Worm (Caenorhabditis elegans) whole organism, early embryonic: Measurements from ENCODE around the gene srh-33.

ENCODE experiments used
- B0310.2 ChIP-seq: sonication (generic microtip); optimal IDR thresholded peaks from 2 replicates; lab custom pipeline; 2016; ENCODE audit warnings: mild to moderate bottlenecking, missing genetic modification characterization, missing compliant biosample characterization
- aly-1 ChIP-seq: sonication (generic microtip); optimal IDR thresholded peaks from 2 replicates; lab custom pipeline; 2016; ENCODE audit warnings: missing genetic modification characterization, missing compliant biosample characterization
- ama-1 ChIP-seq: fragments of 150-350 bp; optimal IDR thresholded peaks from 2 replicates; lab custom pipeline; 2014
- ceh-13 ChIP-seq: fragments of 200-800 bp; sonication (Bioruptor generic); optimal IDR thresholded peaks from 2 replicates; lab custom pipeline; 2018; ENCODE audit warnings: mild to moderate bottlenecking, missing genetic modification characterization, missing compliant biosample characterization
- ceh-36 ChIP-seq: sonication (generic microtip); optimal IDR thresholded peaks from 2 replicates; lab custom pipeline; 2016; ENCODE audit warnings: missing genetic modification characterization, inconsistent platforms, missing compliant biosample characterization
- ets-7 ChIP-seq: sonication (generic microtip); optimal IDR thresholded peaks from 2 replicates; lab custom pipeline; 2016; ENCODE audit warnings: missing genotype, missing genetic modification characterization, missing compliant biosample characterization
- flt-1 ChIP-seq: fragments of 200-800 bp; sonication (Bioruptor generic); IDR thresholded peaks from 2 replicates; pipeline ENCODE4 v1.3.6; 2022; ENCODE audit warnings: missing genetic modification characterization, missing compliant biosample characterization
- hmg-4 ChIP-seq: fragments of 200-800 bp; sonication (Bioruptor generic); optimal IDR thresholded peaks from 2 replicates; lab custom pipeline; 2018; ENCODE audit warnings: mild to moderate bottlenecking, missing genetic modification characterization, missing compliant biosample characterization
- pes-1 ChIP-seq: fragments of 200-800 bp; sonication (Bioruptor generic); IDR thresholded peaks from 2 replicates; pipeline ENCODE4 v1.3.6; 2022; ENCODE audit warnings: missing genetic modification reagents, missing genetic modification characterization, missing compliant biosample characterization
- scrt-1 ChIP-seq: fragments of 200-800 bp; sonication (Bioruptor generic); IDR thresholded peaks from 2 replicates; pipeline ENCODE4 v1.3.6; 2022; ENCODE audit warnings: missing genetic modification characterization, missing compliant biosample characterization
- tra-4 ChIP-seq: sonication (generic microtip); optimal IDR thresholded peaks from 2 replicates; lab custom pipeline; 2017; ENCODE audit warnings: missing genetic modification characterization, missing compliant biosample characterization

DNA sequence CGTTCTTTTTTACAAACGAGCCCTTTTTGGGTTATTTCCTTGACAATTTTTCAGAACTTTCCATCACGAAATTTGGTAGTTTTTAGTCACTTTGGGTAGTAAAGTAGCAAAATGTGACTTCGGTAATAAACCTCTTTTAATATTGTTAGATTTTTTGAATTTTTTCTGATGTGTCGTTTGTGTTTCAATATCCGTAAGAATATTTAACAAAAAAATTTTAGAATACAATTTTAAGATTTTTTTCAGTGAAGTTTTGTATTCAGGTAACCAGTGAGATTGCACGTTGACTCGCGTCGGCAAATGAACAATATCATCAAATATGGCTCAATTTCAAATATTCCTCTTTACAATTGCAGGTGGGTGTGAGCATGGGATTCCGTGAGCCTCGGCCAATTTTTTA lies 29.5 kb upstream of the srh-33 start, which contains the start of gene srt-31:
- no peak for TF ChIP-seq aly-1 (tag; lab: Kevin White, UChicago)
- TF ChIP-seq tra-4 (tag; lab: Kevin White, UChicago) = no peak
- no peak for TF ChIP-seq ama-1
- TF ChIP-seq flt-1 (GFP tag; lab: Robert Waterston, UW) = no peak
- no peak for TF ChIP-seq pes-1 (GFP tag; lab: Robert Waterston, UW)
- no peak for TF ChIP-seq hmg-4 (GFP tag; lab: Kevin White, UChicago)
- no peak for TF ChIP-seq scrt-1 (GFP tag; lab: Robert Waterston, UW)
- no peak for TF ChIP-seq ceh-36 (tag; lab: Kevin White, UChicago)
- no peak for TF ChIP-seq B0310.2 (tag; lab: Kevin White, UChicago)
- TF ChIP-seq ceh-13 (GFP tag; lab: Kevin White, UChicago) = no peak
- no peak for TF ChIP-seq ets-7 (tag; lab: Kevin White, UChicago)
